Worm (Caenorhabditis elegans) whole organism, late embryonic: ENCODE results near the gene C05C10.7.

Experiments used
- hlh-15 ChIP-seq: sonication (generic microtip); optimal IDR thresholded peaks from 2 replicates; lab custom pipeline; 2016; ENCODE audit warnings: missing genetic modification characterization, missing compliant biosample characterization
- nfya-1 ChIP-seq: sonication (generic microtip); optimal IDR thresholded peaks from 2 replicates; lab custom pipeline; 2017; ENCODE audit warnings: missing genetic modification characterization, mild to moderate bottlenecking, missing compliant biosample characterization, antibody characterized with exemption, moderate library complexity
- pqm-1 ChIP-seq: sonication (generic microtip); optimal IDR thresholded peaks from 2 replicates; lab custom pipeline; 2016; ENCODE audit warnings: missing genetic modification characterization, missing compliant biosample characterization
- zip-5 ChIP-seq: sonication (generic microtip); optimal IDR thresholded peaks from 2 replicates; lab custom pipeline; 2016; ENCODE audit warnings: missing genetic modification characterization, missing compliant biosample characterization

ce11 chrII:9970438-9971092, 31.8 kb upstream of the C05C10.7 start, which contains the start of gene R53.5:
- TF ChIP-seq zip-5 (tag; lab: Kevin White, UChicago) (no peak), hlh-15 (no peak), nfya-1 (tag; lab: Kevin White, UChicago) (no peak), pqm-1 (tag; lab: Kevin White, UChicago) (no peak)
